Worm (Caenorhabditis elegans) whole organism, L4/young adult: ENCODE measurements around the gene C14C6.13.

Source experiments
- dao-5 ChIP-seq: sonication (generic microtip); optimal IDR thresholded peaks from 2 replicates; lab custom pipeline; 2016; ENCODE audit warnings: missing genotype, missing genetic modification characterization, moderate library complexity, missing compliant biosample characterization
- him-1 ChIP-seq: sonication (generic microtip); optimal IDR thresholded peaks from 2 replicates; lab custom pipeline; 2016; ENCODE audit warnings: missing genotype, missing genetic modification reagents, missing genetic modification characterization, missing compliant biosample characterization

- TF ChIP-seq him-1: no peak
- TF ChIP-seq dao-5 (tag; lab: Kevin White, UChicago): no peak
These were observed 13.3 kb upstream of the C14C6.13 start, which contains the start of gene K06H6.1 for ce11 chrV:587818-588217.
